Fruit fly (Drosophila melanogaster) whole organism, embryonic: Measurements from ENCODE around the gene CG17929.

Experiments used
- Ada2b ChIP-seq: fragments of 200-800 bp; sonication (Bioruptor generic); IDR thresholded peaks from 2 replicates; pipeline ENCODE4 v1.3.6; 2022; ENCODE audit warnings: missing biosample characterization, missing genetic modification characterization
- Aef1 ChIP-seq: fragments of 200-800 bp; sonication (Bioruptor generic); IDR thresholded peaks from 3 replicates; pipeline ENCODE4 v1.3.6; 2022; ENCODE audit warnings: missing biosample characterization, missing genetic modification characterization
- Atf-2 ChIP-seq: fragments of 200-800 bp; sonication (Bioruptor generic); optimal IDR thresholded peaks from 2 replicates; lab custom pipeline; 2016; ENCODE audit warnings: missing biosample characterization, missing genetic modification characterization
- CG11560 ChIP-seq: fragments of 200-800 bp; sonication (Bioruptor generic); IDR thresholded peaks from 3 replicates; pipeline ENCODE4 v1.3.6; 2022; ENCODE audit warnings: missing biosample characterization, missing genetic modification characterization
- CG11696 ChIP-seq: fragments of 200-800 bp; sonication (Bioruptor generic); IDR thresholded peaks from 2 replicates; pipeline ENCODE4 v1.3.6; 2022; ENCODE audit warnings: missing biosample characterization, missing genetic modification characterization
- CG1233 ChIP-seq: fragments of 200-800 bp; sonication (Bioruptor generic); optimal IDR thresholded peaks from 4 replicates; lab custom pipeline; 2018; ENCODE audit warnings: missing biosample characterization, mild to moderate bottlenecking, missing genetic modification characterization
- CG12744 ChIP-seq: fragments of 200-800 bp; sonication (Bioruptor generic); optimal IDR thresholded peaks from 2 replicates; lab custom pipeline; 2016; ENCODE audit warnings: missing biosample characterization, missing genetic modification characterization
- CG13296 ChIP-seq: fragments of 200-800 bp; sonication (Bioruptor generic); optimal IDR thresholded peaks from 3 replicates; lab custom pipeline; 2018; ENCODE audit warnings: missing biosample characterization, mild to moderate bottlenecking, missing genetic modification characterization
- CG15601 ChIP-seq: fragments of 200-800 bp; sonication (Bioruptor generic); optimal IDR thresholded peaks from 3 replicates; lab custom pipeline; 2019; ENCODE audit warnings: missing biosample characterization, mild to moderate bottlenecking, missing genetic modification characterization, moderate library complexity
- CG1603 ChIP-seq: fragments of 200-800 bp; sonication (Bioruptor generic); optimal IDR thresholded peaks from 2 replicates; lab custom pipeline; 2019; ENCODE audit warnings: missing biosample characterization, mild to moderate bottlenecking, missing genetic modification characterization, moderate library complexity
- CG17328 ChIP-seq: fragments of 200-800 bp; sonication (Bioruptor generic); IDR thresholded peaks from 2 replicates; pipeline ENCODE4 v1.3.6; 2022; ENCODE audit warnings: missing biosample characterization, missing genetic modification characterization
- CG31365 ChIP-seq: fragments of 200-800 bp; sonication (Bioruptor generic); optimal IDR thresholded peaks from 2 replicates; lab custom pipeline; 2018; ENCODE audit warnings: missing biosample characterization, mild to moderate bottlenecking, missing genetic modification characterization
- CG31388 ChIP-seq: fragments of 200-800 bp; sonication (Bioruptor generic); optimal IDR thresholded peaks from 2 replicates; lab custom pipeline; 2016; ENCODE audit warnings: missing biosample characterization, missing genetic modification characterization
- CG3407 ChIP-seq: fragments of 200-800 bp; sonication (Bioruptor generic); optimal IDR thresholded peaks from 2 replicates; lab custom pipeline; 2018; ENCODE audit warnings: missing biosample characterization, mild to moderate bottlenecking, missing genetic modification characterization
- CG4707 ChIP-seq: fragments of 200-800 bp; sonication (Bioruptor generic); optimal IDR thresholded peaks from 2 replicates; lab custom pipeline; 2018; ENCODE audit warnings: missing biosample characterization, mild to moderate bottlenecking, missing genetic modification characterization, moderate library complexity
- CG4730 ChIP-seq: fragments of 200-800 bp; sonication (Bioruptor generic); IDR thresholded peaks from 2 replicates; pipeline ENCODE4 v1.3.6; 2022; ENCODE audit warnings: missing biosample characterization, missing genetic modification characterization
- CG6683 ChIP-seq: fragments of 200-800 bp; sonication (Bioruptor generic); optimal IDR thresholded peaks from 2 replicates; lab custom pipeline; 2017; ENCODE audit warnings: missing biosample characterization, mild to moderate bottlenecking, missing genetic modification characterization, missing genetic modification reagents
- CG6791 ChIP-seq: fragments of 200-800 bp; sonication (Bioruptor generic); IDR thresholded peaks from 3 replicates; pipeline ENCODE4 v1.3.6; 2022; ENCODE audit warnings: missing biosample characterization, missing genetic modification characterization; ENCODE audit not compliant: partially characterized antibody
- CG8359 ChIP-seq: fragments of 200-800 bp; sonication (Bioruptor generic); optimal IDR thresholded peaks from 2 replicates; lab custom pipeline; 2017; ENCODE audit warnings: missing biosample characterization, mild to moderate bottlenecking, missing genetic modification characterization, borderline replicate concordance
- CG9876 ChIP-seq: fragments of 200-800 bp; sonication (Bioruptor generic); optimal IDR thresholded peaks from 2 replicates; lab custom pipeline; 2016; ENCODE audit warnings: missing biosample characterization, missing genetic modification characterization
- CrebB ChIP-seq: fragments of 200-800 bp; sonication (Bioruptor generic); optimal IDR thresholded peaks from 3 replicates; lab custom pipeline; 2018; ENCODE audit warnings: missing biosample characterization, mild to moderate bottlenecking, missing genetic modification characterization
- Dp ChIP-seq: fragments of 200-800 bp; sonication (Bioruptor generic); optimal IDR thresholded peaks from 2 replicates; lab custom pipeline; 2018; ENCODE audit warnings: missing biosample characterization, mild to moderate bottlenecking, missing genetic modification characterization, moderate library complexity
- Dref ChIP-seq: fragments of 200-800 bp; sonication (Bioruptor generic); IDR thresholded peaks from 2 replicates; pipeline ENCODE4 v1.3.6; 2022; ENCODE audit warnings: missing biosample characterization, missing genetic modification characterization
- HLH54F ChIP-seq: fragments of 200-800 bp; sonication (Bioruptor generic); optimal IDR thresholded peaks from 3 replicates; lab custom pipeline; 2016; ENCODE audit warnings: missing biosample characterization, missing genetic modification characterization
- Hsf ChIP-seq: fragments of 200-800 bp; sonication (Bioruptor generic); optimal IDR thresholded peaks from 3 replicates; lab custom pipeline; 2016; ENCODE audit warnings: missing biosample characterization, missing genetic modification characterization
- Lhr ChIP-seq: fragments of 200-800 bp; sonication (Bioruptor generic); optimal IDR thresholded peaks from 3 replicates; lab custom pipeline; 2017; ENCODE audit warnings: mild to moderate bottlenecking, missing biosample characterization, missing genetic modification reagents, missing genetic modification characterization
- MESR4 ChIP-seq: fragments of 200-800 bp; sonication (Bioruptor generic); optimal IDR thresholded peaks from 2 replicates; lab custom pipeline; 2018; ENCODE audit warnings: missing biosample characterization, mild to moderate bottlenecking, missing genetic modification characterization, moderate library complexity
- Mes4 ChIP-seq: fragments of 200-800 bp; sonication (Bioruptor generic); optimal IDR thresholded peaks from 2 replicates; lab custom pipeline; 2016; ENCODE audit warnings: missing biosample characterization, missing genetic modification characterization
- Sox100B ChIP-seq: fragments of 200-800 bp; sonication (Bioruptor generic); optimal IDR thresholded peaks from 3 replicates; lab custom pipeline; 2018; ENCODE audit warnings: missing biosample characterization, mild to moderate bottlenecking, missing genetic modification characterization
- Sox102F ChIP-seq: fragments of 200-800 bp; sonication (Bioruptor generic); optimal IDR thresholded peaks from 2 replicates; lab custom pipeline; 2018; ENCODE audit warnings: missing biosample characterization, mild to moderate bottlenecking, missing genetic modification characterization, moderate library complexity
- Usf ChIP-seq: fragments of 200-800 bp; sonication (Bioruptor generic); optimal IDR thresholded peaks from 2 replicates; lab custom pipeline; 2017; ENCODE audit warnings: missing genotype, missing biosample characterization, missing genetic modification characterization
- Xrp1 ChIP-seq: fragments of 200-800 bp; sonication (Bioruptor generic); IDR thresholded peaks from 2 replicates; pipeline ENCODE4 v1.3.6; 2022; ENCODE audit warnings: missing biosample characterization, missing genetic modification characterization
- amos ChIP-seq: fragments of 200-800 bp; sonication (Bioruptor generic); IDR thresholded peaks from 2 replicates; pipeline ENCODE4 v1.3.6; 2022; ENCODE audit warnings: missing biosample characterization, missing genetic modification characterization; ENCODE audit not compliant: partially characterized antibody
- chif ChIP-seq, 2 experiments: fragments of 200-800 bp; sonication (Bioruptor generic); optimal IDR thresholded peaks; 3 replicates each; lab custom pipeline; 2016; ENCODE audit warnings: missing biosample characterization in 2 of 2, missing genetic modification characterization in 2 of 2
- crol ChIP-seq: fragments of 200-800 bp; sonication (Bioruptor generic); IDR thresholded peaks from 2 replicates; pipeline ENCODE4 v1.3.6; 2022; ENCODE audit warnings: missing biosample characterization, missing genetic modification characterization
- da ChIP-seq: fragments of 200-800 bp; sonication (Bioruptor generic); optimal IDR thresholded peaks from 2 replicates; lab custom pipeline; 2016; ENCODE audit warnings: missing biosample characterization, missing genetic modification characterization
- emc ChIP-seq: fragments of 200-800 bp; sonication (Bioruptor generic); optimal IDR thresholded peaks from 2 replicates; lab custom pipeline; 2016; ENCODE audit warnings: missing biosample characterization, missing genetic modification characterization
- en ChIP-seq: fragments of 200-800 bp; sonication (Bioruptor generic); optimal IDR thresholded peaks from 2 replicates; lab custom pipeline; 2016; ENCODE audit warnings: missing biosample characterization, missing genetic modification characterization
- jing ChIP-seq: fragments of 200-800 bp; sonication (Bioruptor generic); optimal IDR thresholded peaks from 2 replicates; lab custom pipeline; 2018; ENCODE audit warnings: missing biosample characterization, mild to moderate bottlenecking, missing genetic modification characterization
- lmd ChIP-seq: fragments of 200-800 bp; sonication (Bioruptor generic); IDR thresholded peaks from 2 replicates; pipeline ENCODE4 v1.3.6; 2022; ENCODE audit warnings: missing biosample characterization, missing genetic modification characterization
- mld ChIP-seq: fragments of 200-800 bp; sonication (Bioruptor generic); IDR thresholded peaks from 3 replicates; pipeline ENCODE4 v1.3.6; 2022; ENCODE audit warnings: missing biosample characterization, missing genetic modification characterization; ENCODE audit not compliant: partially characterized antibody
- pan ChIP-seq, 4 experiments: fragments of >200 bp in 3 of 4; fragments of 200-800 bp in 1 of 4; sonication (Bioruptor generic) in 1 of 4; optimal IDR thresholded peaks in 3 of 4; IDR thresholded peaks in 1 of 4; 2 replicates each; pipeline versions ENCODE4 v1.3.6 to Lab custom; 2017 to 2022; ENCODE audit warnings: missing biosample characterization in 2 of 4, missing genetic modification characterization in 2 of 4, mixed read lengths in 1 of 4
- phol ChIP-seq: fragments of 200-800 bp; sonication (Bioruptor generic); optimal IDR thresholded peaks from 3 replicates; lab custom pipeline; 2018; ENCODE audit warnings: missing biosample characterization, mild to moderate bottlenecking, missing genetic modification characterization, moderate library complexity
- pita ChIP-seq: fragments of 200-800 bp; sonication (Bioruptor generic); optimal IDR thresholded peaks from 2 replicates; lab custom pipeline; 2017; ENCODE audit warnings: missing biosample characterization, mild to moderate bottlenecking, missing genetic modification characterization
- sens ChIP-seq: fragments of 200-800 bp; sonication (Bioruptor generic); peaks from one replicate; lab custom pipeline; 2016; ENCODE audit warnings: missing biosample characterization, missing genetic modification characterization
- slbo ChIP-seq: fragments of 200-800 bp; sonication (Bioruptor generic); IDR thresholded peaks from 2 replicates; pipeline ENCODE4 v1.3.6; 2022; ENCODE audit warnings: missing biosample characterization, missing genetic modification characterization
- slou ChIP-seq: fragments of 200-800 bp; sonication (Bioruptor generic); optimal IDR thresholded peaks from 3 replicates; lab custom pipeline; 2016; ENCODE audit warnings: missing biosample characterization, missing genetic modification characterization
- sr ChIP-seq: fragments of 200-800 bp; sonication (Bioruptor generic); IDR thresholded peaks from 3 replicates; pipeline ENCODE4 v1.3.6; 2022; ENCODE audit warnings: missing biosample characterization, missing genetic modification characterization
- vvl ChIP-seq: fragments of 200-800 bp; sonication (Bioruptor generic); IDR thresholded peaks from 2 replicates; pipeline ENCODE4 v1.3.6; 2022; ENCODE audit warnings: missing biosample characterization, missing genetic modification characterization
- zf30C ChIP-seq: fragments of 200-800 bp; sonication (Bioruptor generic); optimal IDR thresholded peaks from 3 replicates; lab custom pipeline; 2018; ENCODE audit warnings: missing biosample characterization, mild to moderate bottlenecking, missing genetic modification characterization

Gene CG17929

dm6 chr3R:16359098-16359497, 33.8 kb downstream of the CG17929 start, which contains the start of gene CG17931 (continued):
- TF ChIP-seq CrebB: peak; percentile 27
- TF ChIP-seq phol (tag; lab: Kevin White, UChicago): peak; percentile 79
- TF ChIP-seq slou (GFP tag; lab: Kevin White, UChicago): no peak
- no peak for TF ChIP-seq CG9876 (GFP tag; lab: Kevin White, UChicago)
- peak; percentile 13 for TF ChIP-seq CG8359 (GFP tag; lab: Kevin White, UChicago)
- no peak for TF ChIP-seq jing (GFP tag; lab: Kevin White, UChicago)
- no peak for TF ChIP-seq CG17328
- peak; percentile 86 for TF ChIP-seq CG1603
- no peak for TF ChIP-seq emc (GFP tag; lab: Kevin White, UChicago)
- no peak for TF ChIP-seq CG4730 (GFP tag; lab: Robert Waterston, UW)
- TF ChIP-seq Lhr (GFP tag; lab: Kevin White, UChicago): peak; percentile 60
- no peak for TF ChIP-seq pita (GFP tag; lab: Kevin White, UChicago)
- peak; percentile 88 for TF ChIP-seq Dp
- peak; percentile 3; the same call in 1 of the 2 replicates for TF ChIP-seq amos
- TF ChIP-seq crol (GFP tag; lab: Robert Waterston, UW): no peak
- TF ChIP-seq sens (GFP tag; lab: Kevin White, UChicago): peak; percentile 81
- no peak for TF ChIP-seq CG3407
- TF ChIP-seq Aef1 (GFP tag; lab: Robert Waterston, UW): no peak
- no peak for TF ChIP-seq CG31388 (GFP tag; lab: Kevin White, UChicago)

dm6 chr3R:16360008-16360407, 34.7 kb downstream of the CG17929 start, which contains the start of gene CG42446:
Gene CG42446, minus strand, starts transcription at chr3R:16360108.
- TF ChIP-seq CG1233 (GFP tag; lab: Kevin White, UChicago): no peak
- TF ChIP-seq MESR4 (GFP tag; lab: Kevin White, UChicago): no peak
- no peak for TF ChIP-seq Dp
- TF ChIP-seq CG6683 (GFP tag; lab: Kevin White, UChicago): no peak
- no peak for TF ChIP-seq CrebB
- no peak for TF ChIP-seq mld
- no peak for TF ChIP-seq da (GFP tag; lab: Kevin White, UChicago)
- TF ChIP-seq HLH54F (GFP tag; lab: Kevin White, UChicago): no peak
- TF ChIP-seq pan (optimal IDR thresholded peaks at IDR 0.05; lab: Kevin White, UChicago): no peak
- no peak for TF ChIP-seq pan (GFP tag; optimal IDR thresholded peaks at IDR 0.05 in 1 of 2, IDR thresholded peaks at IDR 0.05 in 1 of 2)
- TF ChIP-seq lmd (GFP tag; lab: Robert Waterston, UW): no peak
- TF ChIP-seq sr (GFP tag; lab: Robert Waterston, UW): no peak
- no peak for TF ChIP-seq CG6791 (GFP tag; lab: Robert Waterston, UW)
- TF ChIP-seq chif (GFP tag; optimal IDR thresholded peaks at IDR 0.05; lab: Kevin White, UChicago): no peak
- TF ChIP-seq slbo: no peak
- TF ChIP-seq CG15601: no peak
- no peak for TF ChIP-seq zf30C (GFP tag; lab: Kevin White, UChicago)
- no peak for TF ChIP-seq en (GFP tag; lab: Kevin White, UChicago)
- no peak for TF ChIP-seq CG12744 (GFP tag; lab: Kevin White, UChicago)
- no peak for TF ChIP-seq Sox100B (GFP tag; lab: Kevin White, UChicago)

dm6 chr3R:16368288-16368687, 43.0 kb downstream of the CG17929 start, which contains the start of gene js:
Gene js, minus strand, starts transcription at chr3R:16368306.
- TF ChIP-seq CG11560 (tag; lab: Robert Waterston, UW) (0 out of 3 replicates have a peak, but pooled peaks have one; percentile 41), Xrp1 (GFP tag; lab: Robert Waterston, UW) (peak; percentile 16; the same call in 1 of the 2 replicates), CG31365 (tag; lab: Kevin White, UChicago) (no peak), Mes4 (no peak), CG4707 (GFP tag; lab: Kevin White, UChicago) (peak; percentile 25), Usf (GFP tag; lab: Kevin White, UChicago) (no peak), Dref (GFP tag; lab: Robert Waterston, UW) (no peak), CG13296 (peak; percentile 20), Hsf (GFP tag; lab: Kevin White, UChicago) (no peak), CG11696 (GFP tag; lab: Robert Waterston, UW) (0 out of 2 replicates have a peak, but pooled peaks have one; percentile 34), Atf-2 (no peak), vvl (peak; percentile 8; the same call in 1 of the 2 replicates), Ada2b (GFP tag; lab: Robert Waterston, UW) (0 out of 2 replicates have a peak, but pooled peaks have one; percentile 23), Sox102F (GFP tag; lab: Kevin White, UChicago) (peak; percentile 14), CG6683 (GFP tag; lab: Kevin White, UChicago) (no peak)
